Fruit fly (Drosophila melanogaster) whole organism: Measurements from ENCODE around the gene CG14411.

Experiments
- CG8478 ChIP-seq: fragments of >200 bp; optimal IDR thresholded peaks from 2 replicates; lab custom pipeline; 2018; ENCODE audit warnings: inconsistent platforms
- Dll ChIP-seq: fragments of >200 bp; optimal IDR thresholded peaks from 2 replicates; lab custom pipeline; 2017
- pan ChIP-seq: fragments of >200 bp; optimal IDR thresholded peaks from 2 replicates; lab custom pipeline; 2017
- psq ChIP-seq: fragments of >200 bp; optimal IDR thresholded peaks from 2 replicates; lab custom pipeline; 2017
- usp ChIP-seq: fragments of >200 bp; optimal IDR thresholded peaks from 2 replicates; lab custom pipeline; 2017; ENCODE audit warnings: missing biosample characterization, missing genetic modification characterization, mixed read lengths

dm6 chrX:14831713-14832561, 510 bp upstream of the CG14411 start, which contains the start of gene CG14408:
- no peak for TF ChIP-seq psq
- no peak for TF ChIP-seq pan (lab: Kevin White, UChicago)
- TF ChIP-seq usp (GFP tag; lab: Kevin White, UChicago) = no peak
- TF ChIP-seq CG8478 (lab: Kevin White, UChicago) = no peak
- TF ChIP-seq Dll (lab: Kevin White, UChicago) = no peak
